Fruit fly (Drosophila melanogaster): ENCODE data around the gene Act5C.

Act5C gene

DNA sequence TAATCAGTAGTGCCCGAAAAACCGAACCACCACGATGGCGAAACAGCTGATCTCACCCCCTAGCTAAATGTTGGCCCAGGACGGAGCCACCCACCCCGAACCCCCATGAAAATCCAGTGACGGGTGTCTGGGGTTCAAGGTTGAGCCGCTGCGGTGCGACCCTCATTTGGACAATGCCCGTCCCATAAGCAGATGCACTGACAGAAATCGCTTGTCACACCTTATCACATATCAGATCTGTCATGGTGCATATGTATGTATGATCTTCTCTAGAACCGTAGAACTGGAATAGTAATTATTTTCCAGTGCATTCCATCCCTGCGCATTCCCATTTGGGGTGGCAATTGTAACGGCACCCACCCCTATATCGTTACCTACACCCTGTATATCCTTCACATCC, 11.7 kb upstream of the Act5C start (continued):
- TF ChIP-seq Trl (optimal IDR thresholded peaks at IDR 0.05) (no peak), Trl (GFP tag; optimal IDR thresholded peaks at IDR 0.05) (no peak), CG2712 (tag; optimal IDR thresholded peaks at IDR 0.05) (peak; percentile 52), sob (GFP tag; IDR thresholded peaks at IDR 0.05) (no peak), usp (GFP tag; optimal IDR thresholded peaks at IDR 0.05) (no peak), Dip2 (GFP tag; IDR thresholded peaks at IDR 0.05) (no peak), Nf-YA (GFP tag; IDR thresholded peaks at IDR 0.05) (no peak), E2f2 (GFP tag; IDR thresholded peaks at IDR 0.05) (no peak), ems (GFP tag; optimal IDR thresholded peaks at IDR 0.05) (no peak), bowl (GFP tag; IDR thresholded peaks at IDR 0.05) (no peak), fru (optimal IDR thresholded peaks at IDR 0.05) (no peak), Camta (GFP tag; optimal IDR thresholded peaks at IDR 0.05) (no peak), hkb (optimal IDR thresholded peaks at IDR 0.05) (no peak), hkb (GFP tag; IDR thresholded peaks at IDR 0.05) (0 out of 2 replicates have a peak, but pooled peaks have one; percentile 34), D19B (GFP tag; optimal IDR thresholded peaks at IDR 0.05) (no peak), CG18599 (GFP tag; optimal IDR thresholded peaks at IDR 0.05) (peak; percentile 46), CG4328 (GFP tag; optimal IDR thresholded peaks at IDR 0.05) (no peak), h (optimal IDR thresholded peaks at IDR 0.05) (no peak), nerfin-1 (tag; optimal IDR thresholded peaks at IDR 0.05) (peak; percentile 46), CG8281 (tag; optimal IDR thresholded peaks at IDR 0.05) (no peak), CG3407 (GFP tag; optimal IDR thresholded peaks at IDR 0.05) (no peak), pnt (GFP tag; optimal IDR thresholded peaks at IDR 0.05) (peak; percentile 43), CG1529 (GFP tag; optimal IDR thresholded peaks at IDR 0.05) (no peak), CG7556 (GFP tag; optimal IDR thresholded peaks at IDR 0.05) (no peak), ewg (GFP tag; optimal IDR thresholded peaks at IDR 0.05) (peak; percentile 52), CG10209 (GFP tag; optimal IDR thresholded peaks at IDR 0.05) (no peak), tap (tag; optimal IDR thresholded peaks at IDR 0.05) (no peak), bsh (GFP tag; optimal IDR thresholded peaks at IDR 0.05) (peak in 1 of 2 experiments; percentile 61), Eip74EF (GFP tag; optimal IDR thresholded peaks at IDR 0.05) (no peak), seq (GFP tag; IDR thresholded peaks at IDR 0.05) (peak; percentile 70), CG12219 (GFP tag; optimal IDR thresholded peaks at IDR 0.05) (no peak), MBD-R2 (GFP tag; IDR thresholded peaks at IDR 0.05) (no peak), gt (GFP tag; IDR thresholded peaks at IDR 0.05) (no peak), CG10147 (GFP tag; optimal IDR thresholded peaks at IDR 0.05) (no peak), CG18619 (GFP tag; optimal IDR thresholded peaks at IDR 0.05) (peak; percentile 4), jigr1 (GFP tag; IDR thresholded peaks at IDR 0.05) (no peak), run (tag; optimal IDR thresholded peaks at IDR 0.05) (peak; percentile 12), CG9797 (GFP tag; optimal IDR thresholded peaks at IDR 0.05) (no peak), unpg (GFP tag; optimal IDR thresholded peaks at IDR 0.05) (peak; percentile 29), CG7839 (tag; optimal IDR thresholded peaks at IDR 0.05) (peak; percentile 27), vfl (GFP tag; optimal IDR thresholded peaks at IDR 0.05) (no peak), grau (tag; optimal IDR thresholded peaks at IDR 0.05) (peak; percentile 27), CG42726 (GFP tag; IDR thresholded peaks at IDR 0.05; ENCODE audit: partially characterized antibody) (no peak), CG4617 (GFP tag; optimal IDR thresholded peaks at IDR 0.05; ENCODE audit: borderline replicate concordance) (no peak), Oaz (GFP tag; IDR thresholded peaks at IDR 0.05) (no peak), stc (GFP tag; IDR thresholded peaks at IDR 0.05) (no peak), Bdp1 (GFP tag; optimal IDR thresholded peaks at IDR 0.05) (no peak), otp (GFP tag; IDR thresholded peaks at IDR 0.05) (no peak), Hr78 (GFP tag; optimal IDR thresholded peaks at IDR 0.05) (no peak), fd102C (GFP tag; optimal IDR thresholded peaks at IDR 0.05) (no peak), kay (GFP tag; optimal IDR thresholded peaks at IDR 0.05) (no peak), Hand (GFP tag; optimal IDR thresholded peaks at IDR 0.05) (no peak), chn (GFP tag; optimal IDR thresholded peaks at IDR 0.05) (no peak)

All from whole organism, embryonic.